Fruit fly (Drosophila melanogaster): ENCODE measurements around the gene CG13088.

The CG13088 gene

dm6 chr2L:8519390-8519789 lies 30.6 kb downstream of the CG13088 start, which contains the start of gene Sgp:
Gene Sgp (plus strand): TSS chr2L:8519690.
- TF ChIP-seq GATAd (GFP tag; optimal IDR thresholded peaks at IDR 0.05) (no peak), Sp1 (GFP tag; optimal IDR thresholded peaks at IDR 0.05) (no peak), woc (GFP tag; optimal IDR thresholded peaks at IDR 0.05) (no peak), pan (optimal IDR thresholded peaks at IDR 0.05) (no peak), Myc (optimal IDR thresholded peaks at IDR 0.05) (no peak), psq (GFP tag; optimal IDR thresholded peaks at IDR 0.05) (no peak), dsf (GFP tag; optimal IDR thresholded peaks at IDR 0.05; ENCODE audit: borderline replicate concordance) (no peak), N (GFP tag; optimal IDR thresholded peaks at IDR 0.05) (no peak)

- TF ChIP-seq sv (GFP tag; optimal IDR thresholded peaks at IDR 0.05) (no peak), jim (GFP tag; optimal IDR thresholded peaks at IDR 0.05) (no peak), sage (GFP tag; optimal IDR thresholded peaks at IDR 0.05) (no peak), h (GFP tag; optimal IDR thresholded peaks at IDR 0.05) (peak; percentile 14), foxo (GFP tag; optimal IDR thresholded peaks at IDR 0.05) (no peak), psq (GFP tag; optimal IDR thresholded peaks at IDR 0.05) (no peak), Dif (GFP tag; optimal IDR thresholded peaks at IDR 0.05; ENCODE audit: partially characterized antibody) (peak; percentile 51), woc (GFP tag; optimal IDR thresholded peaks at IDR 0.05) (no peak), tai (GFP tag; optimal IDR thresholded peaks at IDR 0.05) (no peak), N (GFP tag; optimal IDR thresholded peaks at IDR 0.05) (no peak), lola (GFP tag; optimal IDR thresholded peaks at IDR 0.05) (no peak), CG32264 (GFP tag; optimal IDR thresholded peaks at IDR 0.05) (no peak), OdsH (GFP tag; optimal IDR thresholded peaks at IDR 0.05) (no peak), CG9705 (GFP tag; optimal IDR thresholded peaks at IDR 0.05) (no peak)
These were observed 33.0 kb downstream of the CG13088 start, which contains the start of gene Acer for dm6 chr2L:8521724-8522309. Gene Acer (plus strand): TSS chr2L:8521933.

- TF ChIP-seq OdsH (GFP tag; optimal IDR thresholded peaks at IDR 0.05) = no peak
These were observed 34.0 kb downstream of the CG13088 start for dm6 chr2L:8522781-8523180.

- TF ChIP-seq Mio (GFP tag; optimal IDR thresholded peaks at IDR 0.05) = no peak
- no peak for TF ChIP-seq Hr83 (GFP tag; optimal IDR thresholded peaks at IDR 0.05; ENCODE audit: poor library complexity, severe bottlenecking)
- TF ChIP-seq CG9705 (GFP tag; optimal IDR thresholded peaks at IDR 0.05) = no peak
- no peak for TF ChIP-seq fru (GFP tag; optimal IDR thresholded peaks at IDR 0.05)
- TF ChIP-seq rgr (GFP tag; optimal IDR thresholded peaks at IDR 0.05) = no peak
- TF ChIP-seq Hnf4 (GFP tag; optimal IDR thresholded peaks at IDR 0.05) = no peak
- no peak for TF ChIP-seq tai (GFP tag; optimal IDR thresholded peaks at IDR 0.05)
- TF ChIP-seq CrebA (GFP tag; optimal IDR thresholded peaks at IDR 0.05; ENCODE audit: borderline replicate concordance) = no peak
- no peak for TF ChIP-seq woc (GFP tag; optimal IDR thresholded peaks at IDR 0.05)
- no peak for TF ChIP-seq N (GFP tag; optimal IDR thresholded peaks at IDR 0.05)
- TF ChIP-seq Dif (GFP tag; optimal IDR thresholded peaks at IDR 0.05; ENCODE audit: partially characterized antibody) = no peak
- TF ChIP-seq ey (GFP tag; optimal IDR thresholded peaks at IDR 0.05) = no peak
- no peak for TF ChIP-seq Jra (GFP tag; optimal IDR thresholded peaks at IDR 0.05)
- no peak for TF ChIP-seq Abd-B (GFP tag; optimal IDR thresholded peaks at IDR 0.05)
- TF ChIP-seq Hr78 (GFP tag; optimal IDR thresholded peaks at IDR 0.05) = no peak
- no peak for TF ChIP-seq Rel (GFP tag; optimal IDR thresholded peaks at IDR 0.05)
- TF ChIP-seq Rel (tag; optimal IDR thresholded peaks at IDR 0.05) = no peak
- TF ChIP-seq h (GFP tag; optimal IDR thresholded peaks at IDR 0.05) = no peak
- no peak for TF ChIP-seq Myc (optimal IDR thresholded peaks at IDR 0.05)
- no peak for TF ChIP-seq pan (optimal IDR thresholded peaks at IDR 0.05)
These were observed 36.2 kb downstream of the CG13088 start for dm6 chr2L:8525000-8525399.

DNA sequence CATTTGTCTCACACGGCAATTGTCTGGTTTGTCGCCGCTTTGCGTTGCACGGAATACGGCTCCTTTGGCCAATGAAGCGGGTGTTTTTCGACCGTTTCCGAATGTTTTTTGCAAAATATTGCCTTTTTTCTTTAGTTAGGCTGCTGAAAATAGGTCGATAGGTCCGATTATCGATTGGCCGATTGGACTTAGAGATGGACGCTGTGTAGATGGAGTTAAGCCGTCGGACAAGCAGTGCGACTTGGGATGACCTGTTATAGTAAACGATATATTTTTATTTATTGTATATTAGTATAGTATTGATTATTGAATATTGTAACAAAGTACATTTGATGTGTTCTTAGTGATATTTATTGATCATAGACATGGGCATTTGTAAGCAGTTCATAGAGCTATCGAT lies 39.5 kb downstream of the CG13088 start, which contains the start of the genes lmgA and lmgB:
Gene lmgA, minus strand, starts transcription at position 301 of the 400 bp plus-strand sequence.
Gene lmgB, minus strand, starts transcription at position 301 of the 400 bp plus-strand sequence.
- TF ChIP-seq pan (optimal IDR thresholded peaks at IDR 0.05) = no peak
- TF ChIP-seq Hnf4 (GFP tag; optimal IDR thresholded peaks at IDR 0.05) = peak; percentile 51
- no peak for TF ChIP-seq woc (GFP tag; optimal IDR thresholded peaks at IDR 0.05)
- TF ChIP-seq N (GFP tag; optimal IDR thresholded peaks at IDR 0.05) = no peak
- TF ChIP-seq Rel (GFP tag; optimal IDR thresholded peaks at IDR 0.05) = no peak
- no peak for TF ChIP-seq Rel (tag; optimal IDR thresholded peaks at IDR 0.05)
- no peak for TF ChIP-seq Jra (GFP tag; optimal IDR thresholded peaks at IDR 0.05)
- peak; percentile 42 for TF ChIP-seq h (GFP tag; optimal IDR thresholded peaks at IDR 0.05)
- TF ChIP-seq CG32264 (GFP tag; optimal IDR thresholded peaks at IDR 0.05) = no peak
- TF ChIP-seq lola (GFP tag; optimal IDR thresholded peaks at IDR 0.05) = no peak
- TF ChIP-seq OdsH (GFP tag; optimal IDR thresholded peaks at IDR 0.05) = peak; percentile 31
- TF ChIP-seq Myc (optimal IDR thresholded peaks at IDR 0.05) = no peak
- TF ChIP-seq Hr78 (GFP tag; optimal IDR thresholded peaks at IDR 0.05) = no peak
- peak; percentile 7 for TF ChIP-seq fru (GFP tag; optimal IDR thresholded peaks at IDR 0.05)
- TF ChIP-seq Mio (GFP tag; optimal IDR thresholded peaks at IDR 0.05) = no peak
- no peak for TF ChIP-seq ey (GFP tag; optimal IDR thresholded peaks at IDR 0.05)
- no peak for TF ChIP-seq brk (GFP tag; optimal IDR thresholded peaks at IDR 0.05)
- TF ChIP-seq usp (GFP tag; optimal IDR thresholded peaks at IDR 0.05) = no peak
- TF ChIP-seq sv (GFP tag; optimal IDR thresholded peaks at IDR 0.05) = peak; percentile 22
- TF ChIP-seq psq (GFP tag; optimal IDR thresholded peaks at IDR 0.05) = no peak
- no peak for TF ChIP-seq Dfd (GFP tag; optimal IDR thresholded peaks at IDR 0.05)
- TF ChIP-seq CrebA (GFP tag; optimal IDR thresholded peaks at IDR 0.05; ENCODE audit: borderline replicate concordance) = no peak
- TF ChIP-seq HLH106 (tag; optimal IDR thresholded peaks at IDR 0.05) = peak; percentile 14
- peak; percentile 73 for TF ChIP-seq Hr83 (GFP tag; optimal IDR thresholded peaks at IDR 0.05; ENCODE audit: poor library complexity, severe bottlenecking)
- TF ChIP-seq Sp1 (GFP tag; optimal IDR thresholded peaks at IDR 0.05) = no peak
- no peak for TF ChIP-seq Dif (GFP tag; optimal IDR thresholded peaks at IDR 0.05; ENCODE audit: partially characterized antibody)
- peak; percentile 63 for TF ChIP-seq jim (GFP tag; optimal IDR thresholded peaks at IDR 0.05)
- peak in 1 of 2 experiments; percentile 68 for TF ChIP-seq foxo (GFP tag; optimal IDR thresholded peaks at IDR 0.05)
- no peak for TF ChIP-seq CG9705 (GFP tag; optimal IDR thresholded peaks at IDR 0.05)
- TF ChIP-seq dmrt93B (GFP tag; optimal IDR thresholded peaks at IDR 0.05) = no peak
- no peak for TF ChIP-seq tai (GFP tag; optimal IDR thresholded peaks at IDR 0.05)
- peak; percentile 27 for TF ChIP-seq sage (GFP tag; optimal IDR thresholded peaks at IDR 0.05)
- peak; percentile 59 for TF ChIP-seq rgr (GFP tag; optimal IDR thresholded peaks at IDR 0.05)
- no peak for TF ChIP-seq Abd-B (GFP tag; optimal IDR thresholded peaks at IDR 0.05)
